Fruit fly (Drosophila melanogaster) whole organism, embryonic: ENCODE results near the gene CG14642.

Experiments
- CG12744 ChIP-seq: fragments of 200-800 bp; sonication (Bioruptor generic); optimal IDR thresholded peaks from 2 replicates; lab custom pipeline; 2016; ENCODE audit warnings: missing biosample characterization, missing genetic modification characterization
- CG3726 ChIP-seq: fragments of 200-800 bp; sonication (Bioruptor generic); IDR thresholded peaks from 3 replicates; pipeline ENCODE4, ENCODE4 v1.3.6; 2022; ENCODE audit warnings: missing biosample characterization, missing genetic modification characterization
- chinmo ChIP-seq: fragments of 200-800 bp; sonication (Bioruptor generic); IDR thresholded peaks from 4 replicates; pipeline ENCODE4 v1.3.6; 2022; ENCODE audit warnings: missing biosample characterization, missing genetic modification characterization; ENCODE audit not compliant: partially characterized antibody
- croc ChIP-seq: fragments of 200-800 bp; sonication (Bioruptor generic); conservative IDR thresholded peaks from 3 replicates; pipeline ENCODE4 v1.3.6; 2022; ENCODE audit warnings: missing biosample characterization, missing genetic modification characterization

DNA sequence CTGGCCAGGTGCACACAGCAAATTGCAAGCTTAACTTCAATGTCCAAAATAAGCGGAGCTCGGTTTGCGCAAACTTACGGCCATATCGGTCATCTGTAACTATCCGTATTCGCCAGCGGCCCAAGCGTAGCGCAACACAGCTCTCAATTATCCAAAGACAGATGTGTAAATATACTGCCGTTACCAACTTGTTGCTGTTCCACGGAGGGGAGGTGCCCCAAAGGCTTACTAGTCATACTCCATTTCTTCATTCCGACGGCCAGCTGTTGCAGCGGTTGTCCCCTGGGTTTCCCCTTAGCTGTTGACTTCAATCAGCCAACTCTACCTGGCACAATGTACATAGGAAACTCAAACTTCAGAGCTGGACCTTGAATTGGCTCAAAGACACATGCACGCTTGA, 22.5 kb downstream of the CG14642 start, which contains the start of gene CG31516:
- TF ChIP-seq chinmo (no peak), croc (no peak), CG12744 (no peak), CG3726 (GFP tag; lab: Robert Waterston, UW) (no peak)
